Worm (Caenorhabditis elegans) whole organism, mixed stage, embryonic: Measurements from ENCODE around the gene F53B7.7.

Experiments
- blmp-1 ChIP-seq: fragments of 150-350 bp; optimal IDR thresholded peaks from 2 replicates; lab custom pipeline; 2014; ENCODE audit warnings: missing biosample characterization, missing genetic modification characterization
- elt-3 ChIP-seq: fragments of 150-350 bp; optimal IDR thresholded peaks from 2 replicates; lab custom pipeline; 2014; ENCODE audit warnings: missing biosample characterization, missing genetic modification characterization
- unc-39 ChIP-seq: fragments of 150-350 bp; optimal IDR thresholded peaks from 2 replicates; lab custom pipeline; 2014; ENCODE audit warnings: missing biosample characterization, missing genetic modification characterization

- TF ChIP-seq elt-3 (tag; lab: Kevin White, UChicago) (no peak), unc-39 (tag; lab: Kevin White, UChicago) (no peak), blmp-1 (no peak)
These were observed 18.1 kb downstream of the F53B7.7 start for ce11 chrV:11016846-11017553.
